Fruit fly (Drosophila melanogaster): ENCODE data around the gene RpS4.
A peak's percentile ranks its signal among the peaks of the same experiment; 100 is the strongest.

Gene RpS4

dm6 chr3L:13021727-13022126 lies 19.8 kb upstream of the RpS4 start (continued):
- peak; percentile 28 for TF ChIP-seq caup (GFP tag; optimal IDR thresholded peaks at IDR 0.05; ENCODE audit: severe bottlenecking)
- TF ChIP-seq CG13894 (tag; optimal IDR thresholded peaks at IDR 0.05): no peak
- TF ChIP-seq Hmr (GFP tag; optimal IDR thresholded peaks at IDR 0.05): peak; percentile 37
- TF ChIP-seq Oaz (GFP tag; IDR thresholded peaks at IDR 0.05): no peak
- TF ChIP-seq hkb (optimal IDR thresholded peaks at IDR 0.05): no peak
- TF ChIP-seq hkb (GFP tag; IDR thresholded peaks at IDR 0.05): peak; percentile 34; the same call in 1 of the 2 replicates
- TF ChIP-seq Ada2b (GFP tag; IDR thresholded peaks at IDR 0.05): peak; percentile 29; the same call in 1 of the 2 replicates
- peak; percentile 97 for TF ChIP-seq sd (tag; optimal IDR thresholded peaks at IDR 0.05)
- no peak for TF ChIP-seq CG31441 (GFP tag; IDR thresholded peaks at IDR 0.05)
- peak; percentile 43 for TF ChIP-seq CG17385 (GFP tag; optimal IDR thresholded peaks at IDR 0.05)
- peak; percentile 22; the same call in 1 of the 3 replicates for TF ChIP-seq Dbx (GFP tag; IDR thresholded peaks at IDR 0.05)
- no peak for TF ChIP-seq H15 (GFP tag; IDR thresholded peaks at IDR 0.05)
- TF ChIP-seq trh (GFP tag; optimal IDR thresholded peaks at IDR 0.05): no peak
- no peak for TF ChIP-seq bcd (GFP tag; optimal IDR thresholded peaks at IDR 0.05)
- TF ChIP-seq Hsf (GFP tag; optimal IDR thresholded peaks at IDR 0.05): peak; percentile 24
- TF ChIP-seq CG7928 (GFP tag; optimal IDR thresholded peaks at IDR 0.05): no peak
- no peak for TF ChIP-seq CG16815 (GFP tag; optimal IDR thresholded peaks at IDR 0.05)
- no peak for TF ChIP-seq CG4730 (GFP tag; IDR thresholded peaks at IDR 0.05)
- TF ChIP-seq CG15479 (GFP tag; optimal IDR thresholded peaks at IDR 0.05): no peak
- no peak for TF ChIP-seq CG9932 (GFP tag; IDR thresholded peaks at IDR 0.05)
- TF ChIP-seq p53 (GFP tag; optimal IDR thresholded peaks at IDR 0.05): no peak
- TF ChIP-seq CrebB (tag; optimal IDR thresholded peaks at IDR 0.05): no peak
- TF ChIP-seq CG9215 (GFP tag; IDR thresholded peaks at IDR 0.05): no peak
- peak; percentile 42 for TF ChIP-seq CG34376 (GFP tag; optimal IDR thresholded peaks at IDR 0.05)
- TF ChIP-seq Dad (GFP tag; optimal IDR thresholded peaks at IDR 0.05): no peak
- TF ChIP-seq Ssrp (tag; optimal IDR thresholded peaks at IDR 0.05): no peak
- TF ChIP-seq Abd-B (GFP tag; optimal IDR thresholded peaks at IDR 0.05): no peak
- TF ChIP-seq CG13287 (GFP tag; IDR thresholded peaks at IDR 0.05; ENCODE audit: partially characterized antibody): no peak
- no peak for TF ChIP-seq CG17612 (GFP tag; IDR thresholded peaks at IDR 0.05)
- peak; percentile 5 for TF ChIP-seq Sox100B (GFP tag; optimal IDR thresholded peaks at IDR 0.05)
- TF ChIP-seq Mrtf (GFP tag; IDR thresholded peaks at IDR 0.05): no peak
- TF ChIP-seq cad (GFP tag; optimal IDR thresholded peaks at IDR 0.05): no peak
- TF ChIP-seq CG42726 (GFP tag; IDR thresholded peaks at IDR 0.05; ENCODE audit: partially characterized antibody): no peak
- peak; percentile 27 for TF ChIP-seq Atf-2 (GFP tag; optimal IDR thresholded peaks at IDR 0.05)
- no peak for TF ChIP-seq CG6813 (GFP tag; optimal IDR thresholded peaks at IDR 0.05)
- no peak for TF ChIP-seq GATAe (GFP tag; conservative IDR thresholded peaks at IDR 0.05)
- TF ChIP-seq CG9876 (GFP tag; optimal IDR thresholded peaks at IDR 0.05): no peak
- TF ChIP-seq CG7556 (GFP tag; optimal IDR thresholded peaks at IDR 0.05): peak; percentile 3
- TF ChIP-seq CG30403 (GFP tag; optimal IDR thresholded peaks at IDR 0.05): peak; percentile 20
- no peak for TF ChIP-seq knrl (GFP tag; IDR thresholded peaks at IDR 0.05; ENCODE audit: partially characterized antibody)
- TF ChIP-seq gce (GFP tag; IDR thresholded peaks at IDR 0.05): no peak
- TF ChIP-seq fd3F (GFP tag; optimal IDR thresholded peaks at IDR 0.05): no peak
- TF ChIP-seq dati (GFP tag; IDR thresholded peaks at IDR 0.05): no peak
- no peak for TF ChIP-seq D (optimal IDR thresholded peaks at IDR 0.05)
- no peak for TF ChIP-seq D (GFP tag; optimal IDR thresholded peaks at IDR 0.05)
- TF ChIP-seq oc (tag; optimal IDR thresholded peaks at IDR 0.05): no peak
- TF ChIP-seq CG1792 (GFP tag; optimal IDR thresholded peaks at IDR 0.05): no peak
- TF ChIP-seq Aef1 (GFP tag; IDR thresholded peaks at IDR 0.05): peak; percentile 28; the same call in 1 of the 3 replicates
- peak; percentile 46 for TF ChIP-seq CG18599 (GFP tag; optimal IDR thresholded peaks at IDR 0.05)
- TF ChIP-seq crc (GFP tag; optimal IDR thresholded peaks at IDR 0.05): no peak
- TF ChIP-seq D19A (tag; optimal IDR thresholded peaks at IDR 0.05): no peak
- no peak for TF ChIP-seq Sin3A (optimal IDR thresholded peaks at IDR 0.05)
